Worm (Caenorhabditis elegans): ENCODE results near the gene col-78.
A peak's percentile ranks its signal among the peaks of the same experiment; 100 is the strongest.

The col-78 gene

ce11 chrII:9167730-9168129 is 15.4 kb downstream of the col-78 start, which contains the start of gene T23G7.3:
Gene T23G7.3, minus strand, starts transcription at chrII:9167830.
- TF ChIP-seq tbx-2 (tag; optimal IDR thresholded peaks at IDR 0.05): no peak
- no peak for TF ChIP-seq sdc-2 (tag; optimal IDR thresholded peaks at IDR 0.05)
- TF ChIP-seq ceh-31 (tag; optimal IDR thresholded peaks at IDR 0.05): no peak
- no peak for TF ChIP-seq ets-4 (tag; optimal IDR thresholded peaks at IDR 0.05)
- TF ChIP-seq pag-3 (tag; optimal IDR thresholded peaks at IDR 0.05; ENCODE audit: borderline replicate concordance): no peak
- TF ChIP-seq rnt-1 (tag; optimal IDR thresholded peaks at IDR 0.05): no peak
- TF ChIP-seq ceh-24 (tag; optimal IDR thresholded peaks at IDR 0.05): no peak
- TF ChIP-seq ceh-6 (GFP tag; optimal IDR thresholded peaks at IDR 0.05): no peak
- TF ChIP-seq unc-55 (GFP tag; optimal IDR thresholded peaks at IDR 0.05): no peak
- TF ChIP-seq tbx-7 (tag; optimal IDR thresholded peaks at IDR 0.05): no peak
- TF ChIP-seq che-1 (tag; optimal IDR thresholded peaks at IDR 0.05): no peak
- TF ChIP-seq pqm-1 (tag; optimal IDR thresholded peaks at IDR 0.05): no peak
- TF ChIP-seq odd-2 (tag; optimal IDR thresholded peaks at IDR 0.05): no peak
- no peak for TF ChIP-seq madf-2 (tag; optimal IDR thresholded peaks at IDR 0.05)
- TF ChIP-seq hlh-13 (GFP tag; optimal IDR thresholded peaks at IDR 0.05): no peak
- TF ChIP-seq hlh-15 (tag; optimal IDR thresholded peaks at IDR 0.05): no peak
- TF ChIP-seq ceh-45 (GFP tag; IDR thresholded peaks at IDR 0.05): no peak

ce11 chrII:9169450-9169960 is 17.2 kb downstream of the col-78 start, which contains the start of gene dpl-1:
Gene dpl-1, plus strand, starts transcription at chrII:9169910.
- TF ChIP-seq F13H6.1 (tag; optimal IDR thresholded peaks at IDR 0.05): no peak
- no peak for TF ChIP-seq madf-2 (tag; optimal IDR thresholded peaks at IDR 0.05)
- no peak for TF ChIP-seq pqm-1 (tag; optimal IDR thresholded peaks at IDR 0.05)
- peak; percentile 50 for TF ChIP-seq ceh-48 (tag; optimal IDR thresholded peaks at IDR 0.05)
- no peak for TF ChIP-seq pag-3 (tag; optimal IDR thresholded peaks at IDR 0.05; ENCODE audit: borderline replicate concordance)
- TF ChIP-seq nfya-1 (tag; optimal IDR thresholded peaks at IDR 0.05): peak; percentile 18
- no peak for TF ChIP-seq hlh-6 (tag; optimal IDR thresholded peaks at IDR 0.05)
- TF ChIP-seq unc-55 (GFP tag; optimal IDR thresholded peaks at IDR 0.05): no peak

ce11 chrII:9170048-9170447 is 17.7 kb downstream of the col-78 start:
- TF ChIP-seq nhr-11 (tag; optimal IDR thresholded peaks at IDR 0.05) (no peak), K09A11.1 (tag; optimal IDR thresholded peaks at IDR 0.05; ENCODE audit: insufficient read depth) (no peak), hlh-6 (tag; optimal IDR thresholded peaks at IDR 0.05) (no peak), ceh-6 (GFP tag; optimal IDR thresholded peaks at IDR 0.05) (no peak), odd-2 (tag; optimal IDR thresholded peaks at IDR 0.05) (no peak), ceh-34 (tag; optimal IDR thresholded peaks at IDR 0.05) (no peak), ceh-24 (tag; optimal IDR thresholded peaks at IDR 0.05) (no peak), ahr-1 (tag; optimal IDR thresholded peaks at IDR 0.05) (no peak), elt-2 (tag; optimal IDR thresholded peaks at IDR 0.05) (no peak), elt-4 (tag; optimal IDR thresholded peaks at IDR 0.05) (no peak), nhr-232 (tag; optimal IDR thresholded peaks at IDR 0.05) (no peak), nfya-1 (tag; optimal IDR thresholded peaks at IDR 0.05) (no peak), F13H6.1 (tag; optimal IDR thresholded peaks at IDR 0.05) (no peak)

ce11 chrII:9170851-9171250 is 18.5 kb downstream of the col-78 start:
- TF ChIP-seq hlh-15 (tag; optimal IDR thresholded peaks at IDR 0.05): no peak
- TF ChIP-seq tbx-7 (tag; optimal IDR thresholded peaks at IDR 0.05): no peak
- no peak for TF ChIP-seq ttx-3 (tag; optimal IDR thresholded peaks at IDR 0.05)

ce11 chrII:9171466-9172187 is 19.3 kb downstream of the col-78 start:
- TF ChIP-seq che-1 (tag; optimal IDR thresholded peaks at IDR 0.05) (no peak), ama-1 (optimal IDR thresholded peaks at IDR 0.05) (no peak), ceh-6 (GFP tag; optimal IDR thresholded peaks at IDR 0.05) (no peak), tbx-7 (tag; optimal IDR thresholded peaks at IDR 0.05) (no peak), sox-2 (GFP tag; IDR thresholded peaks at IDR 0.05) (no peak), nhr-232 (tag; optimal IDR thresholded peaks at IDR 0.05) (no peak), ceh-48 (tag; optimal IDR thresholded peaks at IDR 0.05) (no peak), elt-2 (tag; optimal IDR thresholded peaks at IDR 0.05) (no peak), ceh-19 (GFP tag; optimal IDR thresholded peaks at IDR 0.05) (no peak), unc-42 (tag; optimal IDR thresholded peaks at IDR 0.05) (no peak), ceh-45 (GFP tag; IDR thresholded peaks at IDR 0.05) (no peak), rnt-1 (tag; optimal IDR thresholded peaks at IDR 0.05) (no peak), ceh-9 (tag; optimal IDR thresholded peaks at IDR 0.05) (no peak), madf-2 (tag; optimal IDR thresholded peaks at IDR 0.05) (no peak), unc-3 (GFP tag; conservative IDR thresholded peaks at IDR 0.05) (no peak), unc-3 (tag; optimal IDR thresholded peaks at IDR 0.05) (no peak), unc-86 (tag; optimal IDR thresholded peaks at IDR 0.05) (no peak)

All from whole organism, late embryonic.